Worm (Caenorhabditis elegans) whole organism, late embryonic: ENCODE data around the gene C10A4.13.

ENCODE experiments used
- ama-1 ChIP-seq: fragments of 150-350 bp; optimal IDR thresholded peaks from 2 replicates; lab custom pipeline; 2014
- elt-2 ChIP-seq: sonication (generic microtip); optimal IDR thresholded peaks from 2 replicates; lab custom pipeline; 2016; ENCODE audit warnings: missing genetic modification reagents, missing genetic modification characterization, missing compliant biosample characterization
- hlh-30 ChIP-seq: sonication (generic microtip); optimal IDR thresholded peaks from 2 replicates; lab custom pipeline; 2017; ENCODE audit warnings: antibody characterized with exemption, missing genetic modification characterization, missing compliant biosample characterization; ENCODE audit not compliant: insufficient read depth
- nhr-11 ChIP-seq: fragments of 150-350 bp; optimal IDR thresholded peaks from 2 replicates; lab custom pipeline; 2014; ENCODE audit warnings: missing biosample characterization, missing genetic modification characterization
- pros-1 ChIP-seq: fragments of 150-350 bp; optimal IDR thresholded peaks from 2 replicates; lab custom pipeline; 2014; ENCODE audit warnings: missing biosample characterization, missing genetic modification reagents, missing genetic modification characterization
- unc-42 ChIP-seq: sonication (generic microtip); optimal IDR thresholded peaks from 2 replicates; lab custom pipeline; 2016; ENCODE audit warnings: missing genotype, missing genetic modification characterization, missing compliant biosample characterization

- no peak for TF ChIP-seq unc-42
- no peak for TF ChIP-seq pros-1 (tag; lab: Kevin White, UChicago)
- no peak for TF ChIP-seq ama-1 (lab: Kevin White, UChicago)
- no peak for TF ChIP-seq elt-2 (tag; lab: Kevin White, UChicago)
- TF ChIP-seq nhr-11 (tag; lab: Kevin White, UChicago), result no peak
- no peak for TF ChIP-seq hlh-30 (tag; lab: Kevin White, UChicago)
These were observed 4.7 kb downstream of the C10A4.13 start, which contains the start of gene gad-2 for ce11 chrX:7393167-7393566.
